Fruit fly (Drosophila melanogaster): ENCODE data around the gene LeuRS.
A peak's percentile ranks its signal among the peaks of the same experiment; 100 is the strongest.

Gene LeuRS

DNA sequence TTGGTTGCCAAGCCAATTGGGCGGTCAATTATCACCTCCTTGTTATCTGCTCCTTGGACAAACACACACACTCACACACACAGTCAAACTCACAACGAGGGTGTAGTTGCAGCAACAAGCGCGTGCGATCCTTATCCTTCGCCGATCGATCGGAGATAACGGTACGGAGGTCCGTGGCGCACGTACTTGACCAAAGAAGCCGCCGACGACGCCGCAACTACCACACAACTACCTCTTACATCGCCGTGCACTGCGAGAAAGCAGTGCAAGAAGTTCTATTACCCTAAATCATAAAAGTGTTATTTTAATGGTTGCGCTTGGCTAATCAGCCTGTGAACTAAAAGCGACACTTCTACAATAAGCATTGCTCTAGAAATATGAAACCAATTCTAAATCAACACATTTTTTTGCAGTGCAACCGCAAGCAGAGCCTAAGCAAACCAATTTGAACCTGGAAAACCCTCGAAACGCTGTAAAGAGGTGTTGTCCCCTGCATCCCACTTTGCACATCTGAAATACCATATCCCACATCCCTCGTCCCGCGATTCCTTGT is 18.6 kb upstream of the LeuRS start (continued):
- TF ChIP-seq ci (GFP tag; IDR thresholded peaks at IDR 0.05) (peak; percentile 62; the same call in 2 of the 3 replicates), CG18262 (tag; optimal IDR thresholded peaks at IDR 0.05) (peak; percentile 66), gcm (GFP tag; optimal IDR thresholded peaks at IDR 0.05) (no peak), wdn (GFP tag; IDR thresholded peaks at IDR 0.05) (no peak), exex (tag; optimal IDR thresholded peaks at IDR 0.05) (no peak), Drgx (GFP tag; IDR thresholded peaks at IDR 0.05) (no peak), Lhr (GFP tag; optimal IDR thresholded peaks at IDR 0.05) (peak; percentile 10), CG6765 (GFP tag; optimal IDR thresholded peaks at IDR 0.05) (no peak), bsh (GFP tag; optimal IDR thresholded peaks at IDR 0.05) (peak in 1 of 2 experiments; percentile 54), sisA (GFP tag; IDR thresholded peaks at IDR 0.05) (peak; percentile 59), HLHmδ (GFP tag; optimal IDR thresholded peaks at IDR 0.05) (no peak), sd (tag; optimal IDR thresholded peaks at IDR 0.05) (no peak)

DNA sequence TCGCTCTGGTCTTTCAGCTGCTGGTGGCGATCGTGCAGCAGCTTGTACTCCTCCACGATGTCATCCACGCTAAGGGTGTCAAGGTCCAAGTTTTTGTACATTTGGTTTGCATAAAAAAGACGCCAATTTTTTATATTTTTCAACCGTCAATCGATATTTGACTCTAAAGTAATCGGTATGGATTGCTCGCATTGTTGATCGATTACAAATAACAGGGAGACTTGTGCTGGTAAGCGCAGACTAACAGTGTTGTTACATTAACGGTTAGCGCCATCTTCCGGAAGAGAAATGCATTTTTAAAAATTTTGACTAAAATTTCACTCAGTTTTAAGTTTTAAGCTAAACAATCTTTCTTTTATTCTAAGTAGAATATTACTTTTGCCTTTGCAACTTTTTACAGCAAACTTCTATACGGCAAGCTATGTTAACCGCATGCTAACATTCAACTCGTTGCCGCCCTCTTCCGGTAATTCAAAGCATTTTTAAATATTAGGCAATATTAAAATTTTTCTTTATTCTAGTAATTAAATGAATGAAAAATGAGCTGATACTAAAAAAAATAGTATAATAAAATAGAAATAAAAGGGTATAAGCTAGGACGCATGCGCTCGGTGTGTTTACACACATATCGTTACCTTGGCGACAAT is 15.9 kb upstream of the LeuRS start, which contains the start of the genes Spindly and IFT57:
Gene Spindly, minus strand, starts transcription at position 132 of the 647 bp plus-strand sequence.
Gene IFT57, plus strand, starts transcription at position 604 of the 647 bp plus-strand sequence.
- no peak for TF ChIP-seq Ada2b (GFP tag; IDR thresholded peaks at IDR 0.05)
- TF ChIP-seq ERR (GFP tag; optimal IDR thresholded peaks at IDR 0.05): no peak
- TF ChIP-seq Hmr (GFP tag; optimal IDR thresholded peaks at IDR 0.05): no peak
- TF ChIP-seq usp (GFP tag; optimal IDR thresholded peaks at IDR 0.05): no peak
- peak; percentile 53 for TF ChIP-seq Myb (GFP tag; optimal IDR thresholded peaks at IDR 0.05)
- no peak for TF ChIP-seq ind (GFP tag; optimal IDR thresholded peaks at IDR 0.05)
- no peak for TF ChIP-seq grau (tag; optimal IDR thresholded peaks at IDR 0.05)
- no peak for TF ChIP-seq CG15269 (tag; optimal IDR thresholded peaks at IDR 0.05)
- TF ChIP-seq Side (GFP tag; optimal IDR thresholded peaks at IDR 0.05): no peak
- peak; percentile 68 for TF ChIP-seq HLH4C (GFP tag; IDR thresholded peaks at IDR 0.05; ENCODE audit: partially characterized antibody)
- TF ChIP-seq CTCF (GFP tag; optimal IDR thresholded peaks at IDR 0.05): peak; percentile 95
- TF ChIP-seq da (GFP tag; optimal IDR thresholded peaks at IDR 0.05): no peak
- no peak for TF ChIP-seq pb (GFP tag; optimal IDR thresholded peaks at IDR 0.05)
- no peak for TF ChIP-seq her (GFP tag; optimal IDR thresholded peaks at IDR 0.05)
- TF ChIP-seq CG14965 (GFP tag; optimal IDR thresholded peaks at IDR 0.05; ENCODE audit: borderline replicate concordance): no peak
- TF ChIP-seq PHDP (tag; optimal IDR thresholded peaks at IDR 0.05): no peak
- no peak for TF ChIP-seq Hr3 (GFP tag; optimal IDR thresholded peaks at IDR 0.05)
- no peak for TF ChIP-seq CG13624 (GFP tag; optimal IDR thresholded peaks at IDR 0.05)
- TF ChIP-seq YL-1 (GFP tag; optimal IDR thresholded peaks at IDR 0.05): no peak
- no peak for TF ChIP-seq CG13296 (GFP tag; optimal IDR thresholded peaks at IDR 0.05)
- TF ChIP-seq CG18476 (GFP tag; optimal IDR thresholded peaks at IDR 0.05): no peak
- TF ChIP-seq croc (GFP tag; conservative IDR thresholded peaks at IDR 0.05): no peak
- no peak for TF ChIP-seq unpg (GFP tag; optimal IDR thresholded peaks at IDR 0.05)
- TF ChIP-seq Mrtf (GFP tag; IDR thresholded peaks at IDR 0.05): no peak
- TF ChIP-seq pfk (GFP tag; optimal IDR thresholded peaks at IDR 0.05): no peak
- no peak for TF ChIP-seq B-H2 (GFP tag; optimal IDR thresholded peaks at IDR 0.05)
- TF ChIP-seq zfh1 (GFP tag; IDR thresholded peaks at IDR 0.05): no peak
- no peak for TF ChIP-seq CG10147 (GFP tag; optimal IDR thresholded peaks at IDR 0.05)
- TF ChIP-seq Bdp1 (GFP tag; optimal IDR thresholded peaks at IDR 0.05): no peak
- no peak for TF ChIP-seq CG31365 (tag; optimal IDR thresholded peaks at IDR 0.05)
- no peak for TF ChIP-seq tin (GFP tag; optimal IDR thresholded peaks at IDR 0.05)
- no peak for TF ChIP-seq dmrt11E (tag; optimal IDR thresholded peaks at IDR 0.05)
- no peak for TF ChIP-seq sr (GFP tag; IDR thresholded peaks at IDR 0.05)
- TF ChIP-seq CG13894 (tag; optimal IDR thresholded peaks at IDR 0.05): no peak
- no peak for TF ChIP-seq pros (GFP tag; optimal IDR thresholded peaks at IDR 0.05)
- no peak for TF ChIP-seq CG5180 (GFP tag; optimal IDR thresholded peaks at IDR 0.05)
- no peak for TF ChIP-seq CG14014 (GFP tag; IDR thresholded peaks at IDR 0.05)
- no peak for TF ChIP-seq slp2 (GFP tag; optimal IDR thresholded peaks at IDR 0.05)
